Fruit fly (Drosophila melanogaster): ENCODE measurements around the gene crb.

crb gene

dm6 chr3R:24348420-24349190 lies 53.7 kb downstream of the crb start, which contains the start of the genes CG5746 and CG6454 (continued):
- TF ChIP-seq jing (GFP tag; optimal IDR thresholded peaks at IDR 0.05) (peak; percentile 6), CG1647 (GFP tag; optimal IDR thresholded peaks at IDR 0.05) (peak; percentile 15), CG2116 (GFP tag; optimal IDR thresholded peaks at IDR 0.05) (peak; percentile 55), NC2α (GFP tag; optimal IDR thresholded peaks at IDR 0.05) (peak; percentile 29), dmrt11E (tag; optimal IDR thresholded peaks at IDR 0.05) (peak; percentile 61), CG8924 (tag; optimal IDR thresholded peaks at IDR 0.05) (peak; percentile 72), sc (optimal IDR thresholded peaks at IDR 0.05) (no peak), sc (GFP tag; optimal IDR thresholded peaks at IDR 0.05) (no peak), oc (tag; optimal IDR thresholded peaks at IDR 0.05) (no peak), ems (GFP tag; optimal IDR thresholded peaks at IDR 0.05) (peak; percentile 40), CG9609 (GFP tag; optimal IDR thresholded peaks at IDR 0.05) (peak; percentile 73), Nf-YA (GFP tag; IDR thresholded peaks at IDR 0.05) (no peak), CG9437 (GFP tag; optimal IDR thresholded peaks at IDR 0.05) (peak; percentile 70), Sin3A (optimal IDR thresholded peaks at IDR 0.05) (peak; percentile 68), Dll (GFP tag; IDR thresholded peaks at IDR 0.05; ENCODE audit: partially characterized antibody) (0 out of 4 replicates have a peak, but pooled peaks have one; percentile 19), CG12659 (GFP tag; optimal IDR thresholded peaks at IDR 0.05) (peak; percentile 83), CG6765 (GFP tag; optimal IDR thresholded peaks at IDR 0.05) (peak; percentile 30), crc (GFP tag; optimal IDR thresholded peaks at IDR 0.05) (peak; percentile 11), CG11723 (GFP tag; optimal IDR thresholded peaks at IDR 0.05) (no peak), CG6854 (GFP tag; optimal IDR thresholded peaks at IDR 0.05) (no peak), CG10366 (GFP tag; IDR thresholded peaks at IDR 0.05) (no peak), Meics (GFP tag; optimal IDR thresholded peaks at IDR 0.05) (no peak), chn (GFP tag; optimal IDR thresholded peaks at IDR 0.05) (peak; percentile 65), CG2889 (GFP tag; IDR thresholded peaks at IDR 0.05) (0 out of 3 replicates have a peak, but pooled peaks have one; percentile 53), CG6272 (GFP tag; IDR thresholded peaks at IDR 0.05) (0 out of 2 replicates have a peak, but pooled peaks have one; percentile 32), CG13123 (GFP tag; optimal IDR thresholded peaks at IDR 0.05) (peak; percentile 46), gt (GFP tag; IDR thresholded peaks at IDR 0.05) (no peak), Drgx (GFP tag; IDR thresholded peaks at IDR 0.05) (no peak), lmd (GFP tag; IDR thresholded peaks at IDR 0.05) (peak; percentile 39; the same call in 1 of the 2 replicates), eyg (GFP tag; optimal IDR thresholded peaks at IDR 0.05) (peak; percentile 11), Six4 (GFP tag; optimal IDR thresholded peaks at IDR 0.05) (peak; percentile 33), CG13775 (GFP tag; optimal IDR thresholded peaks at IDR 0.05) (peak; percentile 74), Dek (tag; optimal IDR thresholded peaks at IDR 0.05) (peak; percentile 42), shn (GFP tag; optimal IDR thresholded peaks at IDR 0.05) (peak; percentile 46), pita (GFP tag; optimal IDR thresholded peaks at IDR 0.05) (no peak), D19B (GFP tag; optimal IDR thresholded peaks at IDR 0.05) (no peak), CG3995 (GFP tag; optimal IDR thresholded peaks at IDR 0.05) (peak; percentile 63), Mad (GFP tag; optimal IDR thresholded peaks at IDR 0.05) (peak; percentile 60), HLH3B (GFP tag; IDR thresholded peaks at IDR 0.05) (peak; percentile 51; the same call in 1 of the 2 replicates), ab (GFP tag; optimal IDR thresholded peaks at IDR 0.05) (no peak), CG30403 (GFP tag; optimal IDR thresholded peaks at IDR 0.05) (peak; percentile 78), mam (GFP tag; optimal IDR thresholded peaks at IDR 0.05) (peak; percentile 68), Dp (GFP tag; optimal IDR thresholded peaks at IDR 0.05) (peak; percentile 14), CG31388 (GFP tag; optimal IDR thresholded peaks at IDR 0.05) (no peak), Ets97D (GFP tag; optimal IDR thresholded peaks at IDR 0.05) (peak; percentile 68)

All from whole organism, embryonic.